Worm (Caenorhabditis elegans) whole organism, L4 larva: ENCODE measurements around the gene tbc-20.
"Not testable (repeated sequence)": the region's sequence is repeated elsewhere in the genome, so short reads cannot be mapped to it uniquely, and the experiment has no call there.

ENCODE experiments used
- dpl-1 ChIP-seq: fragments of 150-350 bp; optimal IDR thresholded peaks from 2 replicates; lab custom pipeline; 2014; ENCODE audit warnings: missing biosample characterization, missing genetic modification reagents, missing genetic modification characterization
- nhr-28 ChIP-seq: fragments of 150-350 bp; optimal IDR thresholded peaks from 2 replicates; lab custom pipeline; 2014; ENCODE audit warnings: missing biosample characterization, missing genetic modification characterization

- TF ChIP-seq nhr-28; dpl-1 (GFP tag; lab: Kevin White, UChicago): not testable (repeated sequence)
Measured at ce11 chrII:14765697-14766096, 32.6 kb upstream of the tbc-20 start.
